Worm (Caenorhabditis elegans) whole organism, L1 larva: ENCODE data around the gene orc-1.
A peak's percentile ranks its signal among the peaks of the same experiment; 100 is the strongest.

Source experiments
- hlh-17 ChIP-seq: fragments of 200-800 bp; sonication (Bioruptor generic); optimal IDR thresholded peaks from 2 replicates; lab custom pipeline; 2018; ENCODE audit warnings: missing genetic modification characterization, mild to moderate bottlenecking, missing compliant biosample characterization, moderate library complexity, borderline replicate concordance
- irx-1 ChIP-seq: sonication (generic microtip); optimal IDR thresholded peaks from 2 replicates; lab custom pipeline; 2016; ENCODE audit warnings: missing genetic modification characterization, missing compliant biosample characterization
- mep-1 ChIP-seq: fragments of 150-350 bp; optimal IDR thresholded peaks from 2 replicates; lab custom pipeline; 2014; ENCODE audit warnings: missing biosample characterization, missing genetic modification characterization
- nhr-237 ChIP-seq: fragments of 150-350 bp; optimal IDR thresholded peaks from 2 replicates; lab custom pipeline; 2014; ENCODE audit warnings: missing biosample characterization, missing genetic modification characterization
- nhr-28 ChIP-seq: fragments of 150-350 bp; optimal IDR thresholded peaks from 2 replicates; lab custom pipeline; 2014; ENCODE audit warnings: missing biosample characterization, missing genetic modification characterization
- pqm-1 ChIP-seq: sonication (generic microtip); optimal IDR thresholded peaks from 3 replicates; lab custom pipeline; 2017; ENCODE audit warnings: missing biosample characterization, missing genetic modification characterization
- xbp-1 ChIP-seq: sonication (generic microtip); optimal IDR thresholded peaks from 2 replicates; lab custom pipeline; 2016; ENCODE audit warnings: missing genetic modification characterization, missing compliant biosample characterization
- zip-4 ChIP-seq: fragments of 200-800 bp; sonication (Bioruptor generic); optimal IDR thresholded peaks from 2 replicates; lab custom pipeline; 2018; ENCODE audit warnings: mild to moderate bottlenecking, missing genetic modification characterization, moderate library complexity, missing compliant biosample characterization
- ztf-4 ChIP-seq: fragments of 150-350 bp; optimal IDR thresholded peaks from 2 replicates; lab custom pipeline; 2014; ENCODE audit warnings: missing biosample characterization, missing genetic modification characterization

DNA sequence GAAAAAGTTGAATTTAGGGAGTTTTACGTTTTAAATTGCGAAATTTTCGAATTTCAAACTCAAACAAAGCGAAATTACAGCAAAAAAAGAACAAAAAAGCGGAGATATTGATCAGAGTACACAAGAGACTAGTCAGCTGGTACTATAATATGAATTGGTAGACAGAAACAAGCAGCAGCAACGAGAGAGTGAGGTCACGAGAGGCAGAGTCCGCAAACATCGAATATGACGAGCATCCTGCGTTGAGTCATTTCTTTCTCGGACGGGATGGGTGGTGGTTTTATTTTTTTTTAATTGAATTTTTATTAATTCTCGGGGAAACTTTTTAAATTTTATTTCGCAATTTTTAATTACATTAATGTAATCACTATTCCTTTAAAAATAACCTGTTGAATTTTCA lies 43.2 kb upstream of the orc-1 start:
- TF ChIP-seq nhr-237 (tag; lab: Kevin White, UChicago) (no peak), pqm-1 (tag; lab: Kevin White, UChicago) (no peak), hlh-17 (GFP tag; lab: Kevin White, UChicago) (no peak), irx-1 (tag; lab: Kevin White, UChicago) (peak; percentile 46), zip-4 (no peak), ztf-4 (tag; lab: Kevin White, UChicago) (peak; percentile 15), nhr-28 (tag; lab: Kevin White, UChicago) (no peak), xbp-1 (tag; lab: Kevin White, UChicago) (peak; percentile 62), mep-1 (tag; lab: Kevin White, UChicago) (peak; percentile 93)
